Worm (Caenorhabditis elegans) whole organism, late embryonic: ENCODE results near the gene B0524.6.

Source experiments
- K02D7.2 ChIP-seq: sonication (generic microtip); optimal IDR thresholded peaks from 2 replicates; lab custom pipeline; 2017; ENCODE audit warnings: mild to moderate bottlenecking, missing genetic modification characterization, missing compliant biosample characterization
- K09A11.1 ChIP-seq: sonication (generic microtip); optimal IDR thresholded peaks from 2 replicates; lab custom pipeline; 2017; ENCODE audit warnings: antibody characterized with exemption, mild to moderate bottlenecking, missing genetic modification characterization, missing compliant biosample characterization; ENCODE audit not compliant: insufficient read depth
- T23F11.4 ChIP-seq: fragments of 200-800 bp; sonication (Bioruptor generic); optimal IDR thresholded peaks from 2 replicates; lab custom pipeline; 2018; ENCODE audit warnings: mild to moderate bottlenecking, missing genetic modification characterization, missing compliant biosample characterization
- Y22D7AL.16 ChIP-seq: sonication (generic microtip); optimal IDR thresholded peaks from 2 replicates; lab custom pipeline; 2016; ENCODE audit warnings: missing genetic modification characterization, missing compliant biosample characterization
- ceh-14 ChIP-seq: sonication (generic microtip); optimal IDR thresholded peaks from 2 replicates; lab custom pipeline; 2016; ENCODE audit warnings: missing genotype, missing genetic modification characterization, missing compliant biosample characterization
- ceh-18 ChIP-seq: sonication (generic microtip); optimal IDR thresholded peaks from 2 replicates; lab custom pipeline; 2016; ENCODE audit warnings: missing genetic modification characterization, missing compliant biosample characterization
- ceh-19 ChIP-seq: fragments of 200-800 bp; sonication (Bioruptor generic); optimal IDR thresholded peaks from 2 replicates; lab custom pipeline; 2018; ENCODE audit warnings: mild to moderate bottlenecking, missing genetic modification characterization, missing compliant biosample characterization
- ceh-2 ChIP-seq: sonication (generic microtip); optimal IDR thresholded peaks from 2 replicates; lab custom pipeline; 2016; ENCODE audit warnings: missing genotype, missing genetic modification characterization, missing compliant biosample characterization
- ceh-22 ChIP-seq: sonication (generic microtip); optimal IDR thresholded peaks from 2 replicates; lab custom pipeline; 2017; ENCODE audit warnings: missing biosample characterization, missing genetic modification characterization
- ceh-24 ChIP-seq: sonication (generic microtip); optimal IDR thresholded peaks from 2 replicates; lab custom pipeline; 2016; ENCODE audit warnings: mild to moderate bottlenecking, missing genetic modification characterization, missing compliant biosample characterization
- ceh-31 ChIP-seq: sonication (generic microtip); optimal IDR thresholded peaks from 2 replicates; lab custom pipeline; 2016; ENCODE audit warnings: missing genetic modification characterization, missing compliant biosample characterization
- ceh-34 ChIP-seq: sonication (generic microtip); optimal IDR thresholded peaks from 2 replicates; lab custom pipeline; 2016; ENCODE audit warnings: mild to moderate bottlenecking, missing genetic modification characterization, missing compliant biosample characterization
- ceh-45 ChIP-seq: fragments of 200-800 bp; sonication (Bioruptor generic); IDR thresholded peaks from 2 replicates; pipeline ENCODE4 v1.3.6; 2022; ENCODE audit warnings: missing genetic modification reagents, missing genetic modification characterization, missing compliant biosample characterization
- ceh-6 ChIP-seq: fragments of 200-800 bp; sonication (Bioruptor generic); optimal IDR thresholded peaks from 2 replicates; lab custom pipeline; 2018; ENCODE audit warnings: mild to moderate bottlenecking, missing genetic modification characterization, missing compliant biosample characterization
- ceh-9 ChIP-seq: sonication (generic microtip); optimal IDR thresholded peaks from 2 replicates; lab custom pipeline; 2016; ENCODE audit warnings: mild to moderate bottlenecking, missing genetic modification characterization, inconsistent platforms, missing compliant biosample characterization
- dmd-4 ChIP-seq: sonication (generic microtip); optimal IDR thresholded peaks from 2 replicates; lab custom pipeline; 2016; ENCODE audit warnings: borderline replicate concordance, missing genetic modification characterization, missing compliant biosample characterization
- dve-1 ChIP-seq: sonication (generic microtip); optimal IDR thresholded peaks from 2 replicates; lab custom pipeline; 2017; ENCODE audit warnings: antibody characterized with exemption, mild to moderate bottlenecking, missing genetic modification characterization, missing compliant biosample characterization
- elt-2 ChIP-seq: sonication (generic microtip); optimal IDR thresholded peaks from 2 replicates; lab custom pipeline; 2016; ENCODE audit warnings: missing genetic modification reagents, missing genetic modification characterization, missing compliant biosample characterization
- ets-4 ChIP-seq: sonication (generic microtip); optimal IDR thresholded peaks from 2 replicates; lab custom pipeline; 2016; ENCODE audit warnings: missing genetic modification characterization, missing compliant biosample characterization
- eyg-1 ChIP-seq: sonication (generic microtip); optimal IDR thresholded peaks from 2 replicates; lab custom pipeline; 2016; ENCODE audit warnings: missing genotype, missing genetic modification characterization, missing compliant biosample characterization
- fax-1 ChIP-seq: sonication (generic microtip); optimal IDR thresholded peaks from 2 replicates; lab custom pipeline; 2016; ENCODE audit warnings: missing genotype, missing genetic modification characterization, missing compliant biosample characterization
- fkh-6 ChIP-seq: sonication (generic microtip); optimal IDR thresholded peaks from 2 replicates; lab custom pipeline; 2016; ENCODE audit warnings: missing genetic modification characterization, missing compliant biosample characterization
- gmeb-2 ChIP-seq: sonication (generic microtip); optimal IDR thresholded peaks from 2 replicates; lab custom pipeline; 2016; ENCODE audit warnings: missing genetic modification characterization, inconsistent platforms, missing compliant biosample characterization
- hlh-30 ChIP-seq: sonication (generic microtip); optimal IDR thresholded peaks from 2 replicates; lab custom pipeline; 2017; ENCODE audit warnings: antibody characterized with exemption, missing genetic modification characterization, missing compliant biosample characterization; ENCODE audit not compliant: insufficient read depth
- hlh-6 ChIP-seq: sonication (generic microtip); optimal IDR thresholded peaks from 2 replicates; lab custom pipeline; 2016; ENCODE audit warnings: missing genotype, missing genetic modification characterization, missing compliant biosample characterization
- hlh-8 ChIP-seq: sonication (generic microtip); optimal IDR thresholded peaks from 2 replicates; lab custom pipeline; 2016; ENCODE audit warnings: missing genotype, missing genetic modification characterization, missing compliant biosample characterization
- lin-11 ChIP-seq: fragments of 200-800 bp; sonication (Bioruptor generic); optimal IDR thresholded peaks from 2 replicates; lab custom pipeline; 2018; ENCODE audit warnings: mild to moderate bottlenecking, missing genetic modification characterization, missing compliant biosample characterization
- nhr-232 ChIP-seq: sonication (generic microtip); optimal IDR thresholded peaks from 2 replicates; lab custom pipeline; 2016; ENCODE audit warnings: missing genetic modification characterization, missing compliant biosample characterization
- odd-2 ChIP-seq: sonication (generic microtip); optimal IDR thresholded peaks from 2 replicates; lab custom pipeline; 2017; ENCODE audit warnings: antibody characterized with exemption, mild to moderate bottlenecking, missing genetic modification characterization, missing compliant biosample characterization
- pag-3 ChIP-seq: sonication (generic microtip); optimal IDR thresholded peaks from 2 replicates; lab custom pipeline; 2016; ENCODE audit warnings: missing compliant biosample characterization, missing genetic modification characterization, borderline replicate concordance
- pax-1 ChIP-seq: fragments of 150-350 bp; optimal IDR thresholded peaks from 2 replicates; lab custom pipeline; 2014; ENCODE audit warnings: missing biosample characterization, missing genetic modification characterization
- pha-2 ChIP-seq: sonication (generic microtip); optimal IDR thresholded peaks from 2 replicates; lab custom pipeline; 2017; ENCODE audit warnings: mild to moderate bottlenecking, missing genetic modification characterization, missing compliant biosample characterization
- pha-4 ChIP-seq: fragments of 150-350 bp; optimal IDR thresholded peaks from 2 replicates; lab custom pipeline; 2018; ENCODE audit warnings: missing biosample characterization, missing genetic modification reagents, missing genetic modification characterization
- pqm-1 ChIP-seq: sonication (generic microtip); optimal IDR thresholded peaks from 2 replicates; lab custom pipeline; 2016; ENCODE audit warnings: missing genetic modification characterization, missing compliant biosample characterization
- pros-1 ChIP-seq: fragments of 150-350 bp; optimal IDR thresholded peaks from 2 replicates; lab custom pipeline; 2014; ENCODE audit warnings: missing biosample characterization, missing genetic modification reagents, missing genetic modification characterization
- ref-2 ChIP-seq: sonication (generic microtip); optimal IDR thresholded peaks from 2 replicates; lab custom pipeline; 2016; ENCODE audit warnings: missing genetic modification characterization, missing compliant biosample characterization
- rnt-1 ChIP-seq: sonication (generic microtip); optimal IDR thresholded peaks from 2 replicates; lab custom pipeline; 2016; ENCODE audit warnings: missing genetic modification characterization, missing compliant biosample characterization
- sdc-2 ChIP-seq: sonication (generic microtip); optimal IDR thresholded peaks from 2 replicates; lab custom pipeline; 2016; ENCODE audit warnings: missing genotype, missing genetic modification characterization, missing compliant biosample characterization
- sox-2 ChIP-seq: fragments of 200-800 bp; sonication (Bioruptor generic); IDR thresholded peaks from 2 replicates; pipeline ENCODE4 v1.3.6; 2022; ENCODE audit warnings: missing genetic modification reagents, missing genetic modification characterization, missing compliant biosample characterization
- sox-4 ChIP-seq: sonication (generic microtip); optimal IDR thresholded peaks from 2 replicates; lab custom pipeline; 2017; ENCODE audit warnings: mild to moderate bottlenecking, missing genetic modification characterization, inconsistent platforms, missing compliant biosample characterization
- tbx-2 ChIP-seq: sonication (generic microtip); optimal IDR thresholded peaks from 2 replicates; lab custom pipeline; 2016; ENCODE audit warnings: missing genetic modification characterization, missing compliant biosample characterization
- tbx-7 ChIP-seq: sonication (generic microtip); optimal IDR thresholded peaks from 2 replicates; lab custom pipeline; 2016; ENCODE audit warnings: missing genotype, missing genetic modification characterization, missing compliant biosample characterization
- ttx-3 ChIP-seq: sonication (generic microtip); optimal IDR thresholded peaks from 2 replicates; lab custom pipeline; 2016; ENCODE audit warnings: missing genetic modification reagents, missing genetic modification characterization, missing compliant biosample characterization
- unc-3 ChIP-seq, 2 experiments: fragments of 200-800 bp in 1 of 2; sonication (Bioruptor generic) in 1 of 2; sonication (generic microtip) in 1 of 2; conservative IDR thresholded peaks in 1 of 2; optimal IDR thresholded peaks in 1 of 2; 2 replicates each; pipeline versions ENCODE4 v1.3.6 to Lab custom; 2016 to 2022; ENCODE audit warnings: missing compliant biosample characterization in 2 of 2, missing genetic modification characterization in 2 of 2, missing genetic modification reagents in 1 of 2
- unc-86 ChIP-seq: sonication (generic microtip); optimal IDR thresholded peaks from 2 replicates; lab custom pipeline; 2016; ENCODE audit warnings: missing genetic modification characterization, missing compliant biosample characterization
- zip-5 ChIP-seq: sonication (generic microtip); optimal IDR thresholded peaks from 2 replicates; lab custom pipeline; 2016; ENCODE audit warnings: missing genetic modification characterization, missing compliant biosample characterization

The B0524.6 gene

DNA sequence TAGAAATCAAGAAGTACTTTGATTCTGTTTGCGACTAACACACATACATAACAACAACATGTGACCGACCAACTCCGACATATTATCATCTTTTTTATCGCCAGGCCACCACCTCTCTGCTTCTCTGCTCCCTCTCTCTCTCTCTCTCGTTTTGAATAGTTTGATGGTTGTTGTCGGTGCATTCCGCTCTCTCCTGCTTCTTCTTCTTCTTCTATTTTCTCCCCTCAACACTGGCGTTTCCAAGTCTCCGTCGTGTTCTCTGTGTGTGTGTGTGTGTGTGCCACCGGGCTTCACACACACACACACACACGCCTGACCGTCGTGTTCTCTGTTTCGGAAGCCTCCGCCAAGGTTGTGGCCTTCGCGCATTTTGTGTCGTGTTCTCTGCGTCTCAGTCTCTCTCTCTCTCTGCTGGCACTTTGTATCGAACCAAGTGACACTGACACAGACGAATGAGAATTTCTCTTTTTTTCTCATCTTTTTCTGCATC is 19.7 kb upstream of the B0524.6 start (continued):
- TF ChIP-seq sox-2 (GFP tag; lab: Robert Waterston, UW) = peak; percentile 10; the same call in 1 of the 2 replicates
- no peak for TF ChIP-seq odd-2 (tag; lab: Kevin White, UChicago)
- no peak for TF ChIP-seq ttx-3 (tag; lab: Kevin White, UChicago)
- TF ChIP-seq nhr-232 (tag; lab: Kevin White, UChicago) = no peak
- peak; percentile 81 for TF ChIP-seq ets-4 (tag; lab: Kevin White, UChicago)
- TF ChIP-seq elt-2 (tag; lab: Kevin White, UChicago) = peak; percentile 83
- peak; percentile 87 for TF ChIP-seq ceh-31 (tag; lab: Kevin White, UChicago)
- peak; percentile 65 for TF ChIP-seq pqm-1
- no peak for TF ChIP-seq T23F11.4 (GFP tag; lab: Kevin White, UChicago)
- no peak for TF ChIP-seq ceh-45 (GFP tag; lab: Robert Waterston, UW)
- TF ChIP-seq hlh-30 (tag; lab: Kevin White, UChicago) = peak; percentile 84
- peak; percentile 95 for TF ChIP-seq ceh-34 (tag; lab: Kevin White, UChicago)
- TF ChIP-seq rnt-1 (tag; lab: Kevin White, UChicago) = peak; percentile 98
- TF ChIP-seq Y22D7AL.16 = no peak
- TF ChIP-seq ceh-9 (tag; lab: Kevin White, UChicago) = no peak
- TF ChIP-seq K02D7.2 (tag; lab: Kevin White, UChicago) = no peak
- TF ChIP-seq, all 69 proteins: peak for 41

- TF ChIP-seq hlh-30 (tag; lab: Kevin White, UChicago) (peak; percentile 57), pha-2 (tag; lab: Kevin White, UChicago) (peak; percentile 66), zip-5 (tag; lab: Kevin White, UChicago) (no peak), tbx-7 (tag; lab: Kevin White, UChicago) (peak; percentile 17), pha-4 (no peak), ceh-31 (tag; lab: Kevin White, UChicago) (peak; percentile 83), pag-3 (no peak), ceh-9 (tag; lab: Kevin White, UChicago) (no peak), Y22D7AL.16 (no peak), ref-2 (tag; lab: Kevin White, UChicago) (peak; percentile 94), hlh-6 (no peak), sox-4 (tag; lab: Kevin White, UChicago) (no peak), rnt-1 (tag; lab: Kevin White, UChicago) (peak; percentile 98), ceh-18 (tag; lab: Kevin White, UChicago) (peak; percentile 94), lin-11 (tag; lab: Kevin White, UChicago) (no peak), tbx-2 (tag; lab: Kevin White, UChicago) (peak; percentile 93), K09A11.1 (tag; lab: Kevin White, UChicago) (peak; percentile 66), ttx-3 (tag; lab: Kevin White, UChicago) (peak; percentile 6), K02D7.2 (tag; lab: Kevin White, UChicago) (no peak), hlh-8 (tag; lab: Kevin White, UChicago) (no peak), gmeb-2 (tag; lab: Kevin White, UChicago) (no peak), dve-1 (tag; lab: Kevin White, UChicago) (peak; percentile 7), ceh-24 (tag; lab: Kevin White, UChicago) (no peak), fkh-6 (no peak), T23F11.4 (GFP tag; lab: Kevin White, UChicago) (peak; percentile 25), dmd-4 (tag; lab: Kevin White, UChicago) (peak; percentile 87), ceh-19 (GFP tag; lab: Kevin White, UChicago) (peak; percentile 78), eyg-1 (tag; lab: Kevin White, UChicago) (peak; percentile 41), ceh-14 (tag; lab: Kevin White, UChicago) (peak; percentile 83), fax-1 (tag; lab: Kevin White, UChicago) (peak; percentile 7), unc-3 (GFP tag; conservative IDR thresholded peaks at IDR 0.05; lab: Robert Waterston, UW) (no peak), unc-3 (tag; optimal IDR thresholded peaks at IDR 0.05; lab: Kevin White, UChicago) (peak; percentile 13), pax-1 (tag; lab: Kevin White, UChicago) (no peak), pros-1 (tag; lab: Kevin White, UChicago) (peak; percentile 92), ceh-6 (GFP tag; lab: Kevin White, UChicago) (no peak), ceh-22 (tag; lab: Kevin White, UChicago) (no peak), unc-86 (tag; lab: Kevin White, UChicago) (peak; percentile 62), ceh-2 (peak; percentile 74), sdc-2 (tag; lab: Kevin White, UChicago) (no peak)
Measured at ce11 chrIII:1923419-1924318, 18.2 kb upstream of the B0524.6 start.
